Worm (Caenorhabditis elegans): Measurements from ENCODE around the gene T24E12.6.

ce11 chrII:3771640-3772039 lies 10.1 kb upstream of the T24E12.6 start:
- TF ChIP-seq lsy-2 (tag; optimal IDR thresholded peaks at IDR 0.05) (no peak), ztf-11 (tag; optimal IDR thresholded peaks at IDR 0.05) (no peak), unc-55 (GFP tag; optimal IDR thresholded peaks at IDR 0.05) (no peak), snpc-4 (tag; optimal IDR thresholded peaks at IDR 0.05) (no peak), nhr-11 (tag; optimal IDR thresholded peaks at IDR 0.05) (no peak), nhr-25 (tag; optimal IDR thresholded peaks at IDR 0.05) (no peak), ceh-82 (tag; optimal IDR thresholded peaks at IDR 0.05) (no peak), fos-1 (tag; optimal IDR thresholded peaks at IDR 0.05) (no peak)

Data from whole organism, L2 larva.